Worm (Caenorhabditis elegans) whole organism, L1 larva: ENCODE data around the gene W02F12.8.

Source experiments
- C16A3.4 ChIP-seq: fragments of 150-350 bp; optimal IDR thresholded peaks from 2 replicates; lab custom pipeline; 2014; ENCODE audit warnings: missing biosample characterization, missing genetic modification characterization
- C34B4.2 ChIP-seq: sonication (generic microtip); optimal IDR thresholded peaks from 2 replicates; lab custom pipeline; 2017; ENCODE audit warnings: mild to moderate bottlenecking, missing genetic modification characterization, missing compliant biosample characterization
- F16B12.6 ChIP-seq: fragments of 150-350 bp; optimal IDR thresholded peaks from 2 replicates; lab custom pipeline; 2014; ENCODE audit warnings: missing biosample characterization, missing genetic modification characterization
- ama-1 ChIP-seq: fragments of 150-350 bp; optimal IDR thresholded peaks from 2 replicates; lab custom pipeline; 2014
- blmp-1 ChIP-seq: fragments of 150-350 bp; optimal IDR thresholded peaks from 2 replicates; lab custom pipeline; 2014; ENCODE audit warnings: missing biosample characterization, missing genetic modification characterization
- ceh-82 ChIP-seq, 3 experiments: fragments of 150-350 bp in 1 of 3; sonication (generic microtip) in 2 of 3; optimal IDR thresholded peaks; 2 replicates each; lab custom pipeline; 2014 to 2017; ENCODE audit warnings: missing biosample characterization in 3 of 3, missing genetic modification characterization in 3 of 3
- efl-1 ChIP-seq, 4 experiments: fragments of 150-350 bp; optimal IDR thresholded peaks in 3 of 4; peaks in 1 of 4; 1 replicate in 1 of 4; 2 replicates in 3 of 4; lab custom pipeline; 2014; ENCODE audit warnings: missing biosample characterization in 2 of 4, missing genetic modification characterization in 2 of 4, missing genetic modification reagents in 2 of 4
- elt-3 ChIP-seq, 6 experiments: fragments of 150-350 bp in 1 of 6; sonication (generic microtip); optimal IDR thresholded peaks; 2 replicates each; lab custom pipeline; 2017 to 2018; ENCODE audit warnings: missing biosample characterization in 6 of 6, missing genetic modification characterization in 6 of 6, inconsistent platforms in 1 of 6
- fkh-10 ChIP-seq: sonication (generic microtip); optimal IDR thresholded peaks from 2 replicates; lab custom pipeline; 2017; ENCODE audit warnings: missing biosample characterization, missing genetic modification reagents, missing genetic modification characterization
- fkh-4 ChIP-seq: sonication (generic microtip); optimal IDR thresholded peaks from 2 replicates; lab custom pipeline; 2016; ENCODE audit warnings: missing compliant biosample characterization, missing genetic modification characterization, borderline replicate concordance
- fos-1 ChIP-seq: fragments of 150-350 bp; optimal IDR thresholded peaks from 2 replicates; lab custom pipeline; 2014; ENCODE audit warnings: missing biosample characterization, missing genetic modification characterization
- grh-1 ChIP-seq: fragments of 200-800 bp; sonication (Bioruptor generic); IDR thresholded peaks from 2 replicates; pipeline ENCODE4 v1.3.6; 2022; ENCODE audit warnings: missing genetic modification reagents, missing genetic modification characterization, missing compliant biosample characterization
- lin-13 ChIP-seq: fragments of 150-350 bp; optimal IDR thresholded peaks from 2 replicates; lab custom pipeline; 2014; ENCODE audit warnings: missing biosample characterization, missing genetic modification reagents, missing genetic modification characterization
- lin-39 ChIP-seq: fragments of 150-350 bp; optimal IDR thresholded peaks from 2 replicates; lab custom pipeline; 2014; ENCODE audit warnings: missing biosample characterization, missing genetic modification reagents, missing genetic modification characterization
- lir-3 ChIP-seq: sonication (generic microtip); optimal IDR thresholded peaks from 2 replicates; lab custom pipeline; 2016; ENCODE audit warnings: mild to moderate bottlenecking, missing genetic modification characterization, moderate library complexity, missing compliant biosample characterization; ENCODE audit not compliant: poor library complexity
- mab-9 ChIP-seq: fragments of 200-800 bp; sonication (Bioruptor generic); IDR thresholded peaks from 2 replicates; pipeline ENCODE4 v1.3.6; 2022; ENCODE audit warnings: missing genetic modification reagents, missing genetic modification characterization, missing compliant biosample characterization
- mef-2 ChIP-seq: fragments of 150-350 bp; optimal IDR thresholded peaks from 2 replicates; lab custom pipeline; 2014; ENCODE audit warnings: missing biosample characterization, missing genetic modification characterization
- nhr-12 ChIP-seq: sonication (generic microtip); optimal IDR thresholded peaks from 2 replicates; lab custom pipeline; 2017; ENCODE audit warnings: missing biosample characterization, missing genetic modification characterization
- nhr-20 ChIP-seq: sonication (generic microtip); optimal IDR thresholded peaks from 2 replicates; lab custom pipeline; 2016; ENCODE audit warnings: mild to moderate bottlenecking, missing genetic modification characterization, missing compliant biosample characterization
- nhr-28 ChIP-seq: fragments of 150-350 bp; optimal IDR thresholded peaks from 2 replicates; lab custom pipeline; 2014; ENCODE audit warnings: missing biosample characterization, missing genetic modification characterization
- nhr-47 ChIP-seq: sonication (generic microtip); optimal IDR thresholded peaks from 2 replicates; lab custom pipeline; 2016; ENCODE audit warnings: mild to moderate bottlenecking, missing genetic modification characterization, moderate library complexity, missing compliant biosample characterization
- nhr-76 ChIP-seq: sonication (generic microtip); optimal IDR thresholded peaks from 2 replicates; lab custom pipeline; 2017; ENCODE audit warnings: missing biosample characterization, missing genetic modification characterization
- skn-1 ChIP-seq: fragments of 150-350 bp; optimal IDR thresholded peaks from 2 replicates; lab custom pipeline; 2014; ENCODE audit warnings: missing biosample characterization, missing genetic modification characterization
- snpc-4 ChIP-seq: fragments of 150-350 bp; optimal IDR thresholded peaks from 2 replicates; lab custom pipeline; 2014; ENCODE audit warnings: missing biosample characterization, missing genetic modification characterization
- tbx-2 ChIP-seq: sonication (generic microtip); optimal IDR thresholded peaks from 2 replicates; lab custom pipeline; 2016; ENCODE audit warnings: missing genetic modification characterization, missing compliant biosample characterization
- unc-30 ChIP-seq: sonication (generic microtip); optimal IDR thresholded peaks from 2 replicates; lab custom pipeline; 2017; ENCODE audit warnings: missing biosample characterization, missing genetic modification characterization
- unc-86 ChIP-seq: sonication (generic microtip); optimal IDR thresholded peaks from 2 replicates; lab custom pipeline; 2016; ENCODE audit warnings: missing genetic modification characterization, missing compliant biosample characterization
- unc-98 ChIP-seq: fragments of 200-800 bp; sonication (Bioruptor generic); IDR thresholded peaks from 2 replicates; pipeline ENCODE4 v1.3.6; 2022; ENCODE audit warnings: missing genetic modification characterization, missing compliant biosample characterization
- zag-1 ChIP-seq: fragments of 150-350 bp; optimal IDR thresholded peaks from 2 replicates; lab custom pipeline; 2014; ENCODE audit warnings: missing biosample characterization, missing genetic modification characterization
- zip-4 ChIP-seq: fragments of 200-800 bp; sonication (Bioruptor generic); optimal IDR thresholded peaks from 2 replicates; lab custom pipeline; 2018; ENCODE audit warnings: mild to moderate bottlenecking, missing genetic modification characterization, moderate library complexity, missing compliant biosample characterization
- ztf-11 ChIP-seq, 2 experiments: sonication (generic microtip); optimal IDR thresholded peaks; 2 replicates each; lab custom pipeline; 2016 to 2017; ENCODE audit warnings: missing genetic modification characterization in 2 of 2, missing biosample characterization in 1 of 2, missing compliant biosample characterization in 1 of 2

The W02F12.8 gene

ce11 chrV:6690075-6690474 lies 4.5 kb downstream of the W02F12.8 start:
- TF ChIP-seq blmp-1 (peak; percentile 22), elt-3 (tag; optimal IDR thresholded peaks at IDR 0.05; lab: Kevin White, UChicago) (peak in 1 of 6 experiments; percentile 7), ama-1 (lab: Kevin White, UChicago) (no peak)

ce11 chrV:6688392-6688791 lies 6.2 kb downstream of the W02F12.8 start, which contains the start of gene K11G9.5:
TSS of gene K11G9.5 (minus strand) at chrV:6688492.
- TF ChIP-seq efl-1 (optimal IDR thresholded peaks at IDR 0.05; lab: Kevin White, UChicago), result no peak
- peak in 1 of 2 experiments; percentile 52 for TF ChIP-seq efl-1 (GFP tag; optimal IDR thresholded peaks at IDR 0.05 in 1 of 2; lab: Kevin White, UChicago)
- TF ChIP-seq lin-39 (tag; lab: Kevin White, UChicago), result no peak

ce11 chrV:6685963-6686362 lies 8.6 kb downstream of the W02F12.8 start:
- TF ChIP-seq ceh-82 (tag; optimal IDR thresholded peaks at IDR 0.05; lab: Kevin White, UChicago), result no peak
- TF ChIP-seq nhr-47 (tag; lab: Kevin White, UChicago), result no peak
- TF ChIP-seq zag-1 (tag; lab: Kevin White, UChicago), result no peak
- TF ChIP-seq lin-39 (tag; lab: Kevin White, UChicago), result no peak

ce11 chrV:6685499-6685898 lies 9.1 kb downstream of the W02F12.8 start:
- TF ChIP-seq unc-30 (tag; lab: Kevin White, UChicago), result no peak
- no peak for TF ChIP-seq fos-1
- TF ChIP-seq lin-13 (GFP tag; lab: Kevin White, UChicago), result no peak
- TF ChIP-seq lir-3 (tag; lab: Kevin White, UChicago), result no peak
- no peak for TF ChIP-seq zip-4 (GFP tag; lab: Kevin White, UChicago)
- TF ChIP-seq ama-1 (lab: Kevin White, UChicago), result no peak
- no peak for TF ChIP-seq nhr-12
- TF ChIP-seq fkh-4 (tag; lab: Kevin White, UChicago), result no peak
- no peak for TF ChIP-seq nhr-28 (tag; lab: Kevin White, UChicago)
- TF ChIP-seq fkh-10 (GFP tag; lab: Kevin White, UChicago), result no peak
- TF ChIP-seq nhr-76 (tag; lab: Kevin White, UChicago), result no peak
- TF ChIP-seq F16B12.6 (tag; lab: Kevin White, UChicago), result no peak

- no peak for TF ChIP-seq snpc-4
- TF ChIP-seq efl-1 (optimal IDR thresholded peaks at IDR 0.05; lab: Kevin White, UChicago), result no peak
- TF ChIP-seq efl-1 (GFP tag; optimal IDR thresholded peaks at IDR 0.05 in 1 of 2; lab: Kevin White, UChicago), result peak in 1 of 2 experiments; percentile 62
- TF ChIP-seq fkh-10 (GFP tag; lab: Kevin White, UChicago), result no peak
These were observed 10.0 kb downstream of the W02F12.8 start for ce11 chrV:6684541-6684940.

ce11 chrV:6683740-6684139 lies 10.8 kb downstream of the W02F12.8 start:
- no peak for TF ChIP-seq C16A3.4 (tag; lab: Kevin White, UChicago)
- TF ChIP-seq mab-9 (GFP tag; lab: Robert Waterston, UW), result no peak
- no peak for TF ChIP-seq skn-1 (tag; lab: Kevin White, UChicago)
- no peak for TF ChIP-seq nhr-20
- TF ChIP-seq C34B4.2 (tag; lab: Kevin White, UChicago), result no peak
- TF ChIP-seq unc-98 (GFP tag; lab: Robert Waterston, UW), result no peak
- TF ChIP-seq zip-4 (GFP tag; lab: Kevin White, UChicago), result no peak

ce11 chrV:6683282-6683681 lies 11.3 kb downstream of the W02F12.8 start:
- TF ChIP-seq grh-1 (GFP tag; lab: Robert Waterston, UW), result no peak
- TF ChIP-seq lin-39 (tag; lab: Kevin White, UChicago), result no peak
- TF ChIP-seq unc-98 (GFP tag; lab: Robert Waterston, UW), result no peak
- TF ChIP-seq tbx-2, result peak; percentile 51
- TF ChIP-seq ztf-11 (tag; optimal IDR thresholded peaks at IDR 0.05; lab: Kevin White, UChicago), result peak in 1 of 2 experiments; percentile 84
- no peak for TF ChIP-seq nhr-12
- peak; percentile 29 for TF ChIP-seq unc-86
- TF ChIP-seq mef-2, result no peak
